Worm (Caenorhabditis elegans): ENCODE data around the gene cdh-8.

Gene cdh-8

ce11 chrIV:386576-386975 lies 47.0 kb downstream of the cdh-8 start, which contains the start of gene T07A9.14 (continued):
- TF ChIP-seq F55B11.4 (tag; optimal IDR thresholded peaks at IDR 0.05; ENCODE audit: borderline replicate concordance, insufficient read depth) = no peak
- no peak for TF ChIP-seq unc-62 (GFP tag; optimal IDR thresholded peaks at IDR 0.05)
- TF ChIP-seq Y79H2A.3 (GFP tag; conservative IDR thresholded peaks at IDR 0.05) = no peak
- TF ChIP-seq B0019.2 (GFP tag; conservative IDR thresholded peaks at IDR 0.05) = no peak
- no peak for TF ChIP-seq chd-7 (tag; optimal IDR thresholded peaks at IDR 0.05)
- TF ChIP-seq somi-1 (GFP tag; optimal IDR thresholded peaks at IDR 0.05) = no peak
- TF ChIP-seq F10E7.11 (tag; optimal IDR thresholded peaks at IDR 0.05) = no peak
- no peak for TF ChIP-seq attf-5 (GFP tag; optimal IDR thresholded peaks at IDR 0.05)
- TF ChIP-seq lsy-27 (tag; optimal IDR thresholded peaks at IDR 0.05; ENCODE audit: borderline replicate concordance, insufficient read depth) = no peak
- TF ChIP-seq K12H6.12 (tag; optimal IDR thresholded peaks at IDR 0.05) = no peak
- peak; percentile 64; the same call in 1 of the 2 replicates for TF ChIP-seq B0336.3 (GFP tag; IDR thresholded peaks at IDR 0.05)
- no peak for TF ChIP-seq nhr-120 (GFP tag; IDR thresholded peaks at IDR 0.05)
- TF ChIP-seq madf-8 (GFP tag; conservative IDR thresholded peaks at IDR 0.05) = no peak
- no peak for TF ChIP-seq bed-2 (GFP tag; IDR thresholded peaks at IDR 0.05)
- TF ChIP-seq F52B5.7 (tag; optimal IDR thresholded peaks at IDR 0.05) = no peak
- no peak for TF ChIP-seq sea-2 (GFP tag; IDR thresholded peaks at IDR 0.05)
- no peak for TF ChIP-seq nhr-90 (tag; optimal IDR thresholded peaks at IDR 0.05)
- TF ChIP-seq hlh-26 (GFP tag; conservative IDR thresholded peaks at IDR 0.05) = no peak
- no peak for TF ChIP-seq nhr-179 (tag; optimal IDR thresholded peaks at IDR 0.05)
- no peak for TF ChIP-seq B0261.1 (tag; optimal IDR thresholded peaks at IDR 0.05)
- TF ChIP-seq Y56A3A.18 (GFP tag; IDR thresholded peaks at IDR 0.05) = 0 out of 2 replicates have a peak, but pooled peaks have one; percentile 18
- TF ChIP-seq nfya-2 (GFP tag; IDR thresholded peaks at IDR 0.05) = 0 out of 2 replicates have a peak, but pooled peaks have one; percentile 8
- no peak for TF ChIP-seq D2030.7 (GFP tag; IDR thresholded peaks at IDR 0.05)
- peak; percentile 67; the same call in 1 of the 2 replicates for TF ChIP-seq hsf-1 (GFP tag; IDR thresholded peaks at IDR 0.05)
- peak; percentile 88 for TF ChIP-seq madf-3 (GFP tag; IDR thresholded peaks at IDR 0.05)
- TF ChIP-seq fkh-3 (tag; optimal IDR thresholded peaks at IDR 0.05) = no peak

ce11 chrIV:387283-388048 lies 47.9 kb downstream of the cdh-8 start:
- TF ChIP-seq F33H1.4 (GFP tag; IDR thresholded peaks at IDR 0.05) (no peak), B0019.2 (GFP tag; conservative IDR thresholded peaks at IDR 0.05) (no peak), ceh-100 (GFP tag; IDR thresholded peaks at IDR 0.05) (0 out of 2 replicates have a peak, but pooled peaks have one; percentile 14), lsy-27 (tag; optimal IDR thresholded peaks at IDR 0.05; ENCODE audit: borderline replicate concordance, insufficient read depth) (no peak), madf-6 (GFP tag; IDR thresholded peaks at IDR 0.05) (peak; percentile 25; the same call in 1 of the 2 replicates), Y53F4B.3 (GFP tag; IDR thresholded peaks at IDR 0.05) (no peak), dpl-1 (GFP tag; optimal IDR thresholded peaks at IDR 0.05) (no peak), K12H6.12 (tag; optimal IDR thresholded peaks at IDR 0.05) (no peak), egrh-3 (GFP tag; IDR thresholded peaks at IDR 0.05) (peak; percentile 61; the same call in 1 of the 2 replicates), efl-1 (GFP tag; optimal IDR thresholded peaks at IDR 0.05) (no peak), bed-1 (GFP tag; IDR thresholded peaks at IDR 0.05) (no peak), rcor-1 (GFP tag; IDR thresholded peaks at IDR 0.05) (0 out of 2 replicates have a peak, but pooled peaks have one; percentile 30), zfh-2 (GFP tag; conservative IDR thresholded peaks at IDR 0.05) (peak; percentile 76), cebp-1 (GFP tag; IDR thresholded peaks at IDR 0.05) (no peak), cebp-1 (tag; optimal IDR thresholded peaks at IDR 0.05) (no peak), Y79H2A.3 (GFP tag; conservative IDR thresholded peaks at IDR 0.05) (no peak), D2030.7 (GFP tag; IDR thresholded peaks at IDR 0.05) (no peak), ekl-4 (GFP tag; IDR thresholded peaks at IDR 0.05) (peak; percentile 32; the same call in 1 of the 2 replicates), Y53G8AR.9 (GFP tag; conservative IDR thresholded peaks at IDR 0.05) (0 out of 2 replicates have a peak, but pooled peaks have one; percentile 12), pha-4 (tag; optimal IDR thresholded peaks at IDR 0.05) (no peak), ZK185.1 (tag; optimal IDR thresholded peaks at IDR 0.05; ENCODE audit: poor library complexity, severe bottlenecking) (no peak), bed-2 (GFP tag; IDR thresholded peaks at IDR 0.05) (no peak), lin-35 (GFP tag; optimal IDR thresholded peaks at IDR 0.05) (no peak), madf-8 (GFP tag; conservative IDR thresholded peaks at IDR 0.05) (0 out of 2 replicates have a peak, but pooled peaks have one; percentile 15), atf-7 (tag; optimal IDR thresholded peaks at IDR 0.05) (no peak), snpc-1.3 (tag; optimal IDR thresholded peaks at IDR 0.05; ENCODE audit: insufficient read depth) (peak; percentile 42)

Measured in whole organism, young adult.